Worm (Caenorhabditis elegans): ENCODE results near the gene F22B3.8.

Gene F22B3.8

ce11 chrIV:11474067-11474466 is 49.3 kb upstream of the F22B3.8 start (continued):
- TF ChIP-seq nhr-85 (tag) (no peak), mef-2 (tag; optimal IDR thresholded peaks at IDR 0.05) (no peak), F16B12.6 (tag; optimal IDR thresholded peaks at IDR 0.05) (no peak), dpl-1 (GFP tag; optimal IDR thresholded peaks at IDR 0.05) (peak in 2 of 3 experiments; percentile 39 to 49), ceh-88 (GFP tag; IDR thresholded peaks at IDR 0.05) (no peak), nhr-76 (tag; optimal IDR thresholded peaks at IDR 0.05) (peak; percentile 46), nhr-20 (tag; optimal IDR thresholded peaks at IDR 0.05) (peak; percentile 66), hlh-17 (GFP tag; optimal IDR thresholded peaks at IDR 0.05; ENCODE audit: borderline replicate concordance) (no peak), unc-130 (tag; optimal IDR thresholded peaks at IDR 0.05) (peak; percentile 50), dsc-1 (tag; optimal IDR thresholded peaks at IDR 0.05) (peak; percentile 62), fkh-10 (GFP tag; optimal IDR thresholded peaks at IDR 0.05) (no peak), nhr-19 (GFP tag; conservative IDR thresholded peaks at IDR 0.05) (peak; percentile 53), efl-3 (GFP tag; optimal IDR thresholded peaks at IDR 0.05) (no peak), egl-27 (tag; optimal IDR thresholded peaks at IDR 0.05) (no peak), tbx-2 (tag; optimal IDR thresholded peaks at IDR 0.05) (peak; percentile 46), ama-1 (optimal IDR thresholded peaks at IDR 0.05) (peak; percentile 59), nhr-77 (tag; optimal IDR thresholded peaks at IDR 0.05) (peak; percentile 46), vab-15 (tag; optimal IDR thresholded peaks at IDR 0.05) (peak; percentile 80), ceh-8 (GFP tag; optimal IDR thresholded peaks at IDR 0.05) (no peak), ztf-4 (tag; optimal IDR thresholded peaks at IDR 0.05) (no peak), pax-3 (tag; optimal IDR thresholded peaks at IDR 0.05) (peak; percentile 34), alr-1 (tag; optimal IDR thresholded peaks at IDR 0.05; ENCODE audit: borderline replicate concordance) (no peak), zag-1 (tag; optimal IDR thresholded peaks at IDR 0.05) (no peak), nhr-90 (tag; optimal IDR thresholded peaks at IDR 0.05; ENCODE audit: poor library complexity) (peak; percentile 74), mdl-1 (tag; optimal IDR thresholded peaks at IDR 0.05) (peak in 1 of 2 experiments; percentile 52), lin-15B (tag; optimal IDR thresholded peaks at IDR 0.05) (no peak), egl-13 (tag; optimal IDR thresholded peaks at IDR 0.05) (no peak), swsn-7 (tag; optimal IDR thresholded peaks at IDR 0.05) (peak; percentile 68), xbp-1 (tag; optimal IDR thresholded peaks at IDR 0.05) (peak; percentile 51), lin-14 (GFP tag; optimal IDR thresholded peaks at IDR 0.05) (peak; percentile 63), unc-30 (tag; optimal IDR thresholded peaks at IDR 0.05) (no peak), snu-23 (GFP tag; optimal IDR thresholded peaks at IDR 0.05) (peak; percentile 79), pqm-1 (tag; optimal IDR thresholded peaks at IDR 0.05) (no peak), ceh-63 (GFP tag; optimal IDR thresholded peaks at IDR 0.05) (no peak), nhr-71 (tag; optimal IDR thresholded peaks at IDR 0.05) (peak; percentile 76), grh-1 (GFP tag; IDR thresholded peaks at IDR 0.05) (no peak), elt-2 (tag; optimal IDR thresholded peaks at IDR 0.05) (peak; percentile 38), C04F5.9 (tag; optimal IDR thresholded peaks at IDR 0.05) (peak; percentile 38), ceh-82 (tag; optimal IDR thresholded peaks at IDR 0.05) (peak; percentile 3 to 63 (median 19)), C34B4.2 (tag; optimal IDR thresholded peaks at IDR 0.05) (no peak), C16A3.4 (tag; optimal IDR thresholded peaks at IDR 0.05) (peak; percentile 83), fkh-8 (tag; optimal IDR thresholded peaks at IDR 0.05) (peak; percentile 45)

- TF ChIP-seq F16B12.6 (tag; optimal IDR thresholded peaks at IDR 0.05) (no peak), lin-15B (tag; optimal IDR thresholded peaks at IDR 0.05) (no peak), lin-39 (tag; optimal IDR thresholded peaks at IDR 0.05) (no peak), efl-1 (optimal IDR thresholded peaks at IDR 0.05) (no peak), efl-1 (GFP tag; optimal IDR thresholded peaks at IDR 0.05 in 1 of 2) (peak in 1 of 2 experiments; percentile 51), mep-1 (tag; optimal IDR thresholded peaks at IDR 0.05) (no peak)
Observed at ce11 chrIV:11472023-11472422, 47.3 kb upstream of the F22B3.8 start.

Measured in whole organism, L1 larva.